Worm (Caenorhabditis elegans) whole organism, early embryonic: ENCODE measurements around the gene C47A4.5.

Experiments
- F13C5.2 ChIP-seq: sonication (generic microtip); optimal IDR thresholded peaks from 2 replicates; lab custom pipeline; 2017; ENCODE audit warnings: mild to moderate bottlenecking, missing genetic modification characterization, inconsistent platforms, missing compliant biosample characterization
- ama-1 ChIP-seq: fragments of 150-350 bp; optimal IDR thresholded peaks from 2 replicates; lab custom pipeline; 2014
- ceh-13 ChIP-seq: fragments of 200-800 bp; sonication (Bioruptor generic); optimal IDR thresholded peaks from 2 replicates; lab custom pipeline; 2018; ENCODE audit warnings: mild to moderate bottlenecking, missing genetic modification characterization, missing compliant biosample characterization
- ceh-36 ChIP-seq: sonication (generic microtip); optimal IDR thresholded peaks from 2 replicates; lab custom pipeline; 2016; ENCODE audit warnings: missing genetic modification characterization, inconsistent platforms, missing compliant biosample characterization
- flt-1 ChIP-seq: fragments of 200-800 bp; sonication (Bioruptor generic); IDR thresholded peaks from 2 replicates; pipeline ENCODE4 v1.3.6; 2022; ENCODE audit warnings: missing genetic modification characterization, missing compliant biosample characterization
- hmbx-1 ChIP-seq: sonication (generic microtip); optimal IDR thresholded peaks from 2 replicates; lab custom pipeline; 2016; ENCODE audit warnings: mild to moderate bottlenecking, missing genetic modification characterization, missing compliant biosample characterization
- hnd-1 ChIP-seq: sonication (generic microtip); optimal IDR thresholded peaks from 2 replicates; lab custom pipeline; 2016; ENCODE audit warnings: missing genetic modification characterization, missing compliant biosample characterization
- pes-1 ChIP-seq: fragments of 200-800 bp; sonication (Bioruptor generic); IDR thresholded peaks from 2 replicates; pipeline ENCODE4 v1.3.6; 2022; ENCODE audit warnings: missing genetic modification reagents, missing genetic modification characterization, missing compliant biosample characterization
- sea-1 ChIP-seq: fragments of 200-800 bp; sonication (Bioruptor generic); conservative IDR thresholded peaks from 2 replicates; pipeline ENCODE4 v1.3.6; 2022; ENCODE audit warnings: missing genetic modification characterization, missing compliant biosample characterization
- tbx-11 ChIP-seq: fragments of 200-800 bp; sonication (Bioruptor generic); IDR thresholded peaks from 2 replicates; pipeline ENCODE4 v1.3.6; 2022; ENCODE audit warnings: missing genetic modification characterization, missing compliant biosample characterization
- tra-4 ChIP-seq: sonication (generic microtip); optimal IDR thresholded peaks from 2 replicates; lab custom pipeline; 2017; ENCODE audit warnings: missing genetic modification characterization, missing compliant biosample characterization

DNA sequence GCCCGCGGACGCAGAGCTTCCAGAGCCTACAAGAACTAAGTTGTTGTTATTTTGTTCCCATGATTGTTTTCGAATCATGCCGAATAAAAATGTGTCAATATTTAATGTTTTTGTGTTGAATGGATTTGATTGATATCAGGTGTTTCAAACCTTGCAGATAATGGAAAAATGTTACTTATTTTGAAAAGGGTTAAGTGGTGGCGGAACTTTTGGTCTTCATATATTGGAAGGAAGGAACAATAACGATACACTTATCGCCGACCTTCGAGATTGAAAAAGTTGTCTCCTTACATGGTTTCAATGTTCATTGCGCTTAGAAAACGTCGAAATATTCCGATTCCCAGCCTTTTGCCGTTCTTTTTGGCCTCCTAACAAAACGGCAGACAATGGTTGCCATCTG lies 33.2 kb downstream of the C47A4.5 start, which contains the start of gene gly-10:
- TF ChIP-seq tra-4 (tag; lab: Kevin White, UChicago) (no peak), flt-1 (GFP tag; lab: Robert Waterston, UW) (no peak), ceh-13 (no peak), ama-1 (lab: Kevin White, UChicago) (no peak), F13C5.2 (tag; lab: Kevin White, UChicago) (no peak), ceh-36 (tag; lab: Kevin White, UChicago) (no peak), tbx-11 (GFP tag; lab: Robert Waterston, UW) (no peak), pes-1 (GFP tag; lab: Robert Waterston, UW) (no peak), hnd-1 (tag; lab: Kevin White, UChicago) (no peak), hmbx-1 (tag; lab: Kevin White, UChicago) (no peak), sea-1 (GFP tag; lab: Robert Waterston, UW) (no peak)
